Fruit fly (Drosophila melanogaster) whole organism, embryonic: ENCODE results near the gene CG12477.

Source experiments
- Ada2b ChIP-seq: fragments of 200-800 bp; sonication (Bioruptor generic); IDR thresholded peaks from 2 replicates; pipeline ENCODE4 v1.3.6; 2022; ENCODE audit warnings: missing biosample characterization, missing genetic modification characterization
- Bdp1 ChIP-seq: fragments of 200-800 bp; sonication (Bioruptor generic); optimal IDR thresholded peaks from 3 replicates; lab custom pipeline; 2016; ENCODE audit warnings: missing biosample characterization, missing genetic modification characterization
- C15 ChIP-seq: fragments of 200-800 bp; sonication (Bioruptor generic); IDR thresholded peaks from 3 replicates; pipeline ENCODE4 v1.3.6; 2022; ENCODE audit warnings: missing biosample characterization, missing genetic modification characterization
- CG10209 ChIP-seq: fragments of 200-800 bp; sonication (Bioruptor generic); optimal IDR thresholded peaks from 3 replicates; lab custom pipeline; 2017; ENCODE audit warnings: missing biosample characterization, mild to moderate bottlenecking, missing genetic modification characterization, missing genetic modification reagents
- CG10366 ChIP-seq: fragments of 200-800 bp; sonication (Bioruptor generic); IDR thresholded peaks from 2 replicates; pipeline ENCODE4 v1.3.6; 2022; ENCODE audit warnings: missing biosample characterization, missing genetic modification characterization
- CG10462 ChIP-seq: fragments of 200-800 bp; sonication (Bioruptor generic); optimal IDR thresholded peaks from 2 replicates; lab custom pipeline; 2016; ENCODE audit warnings: missing biosample characterization, missing genetic modification characterization
- CG11504 ChIP-seq: fragments of 200-800 bp; sonication (Bioruptor generic); optimal IDR thresholded peaks from 3 replicates; lab custom pipeline; 2019; ENCODE audit warnings: missing biosample characterization, mild to moderate bottlenecking, missing genetic modification characterization, moderate library complexity
- CG11560 ChIP-seq: fragments of 200-800 bp; sonication (Bioruptor generic); IDR thresholded peaks from 3 replicates; pipeline ENCODE4 v1.3.6; 2022; ENCODE audit warnings: missing biosample characterization, missing genetic modification characterization
- CG11696 ChIP-seq: fragments of 200-800 bp; sonication (Bioruptor generic); IDR thresholded peaks from 2 replicates; pipeline ENCODE4 v1.3.6; 2022; ENCODE audit warnings: missing biosample characterization, missing genetic modification characterization
- CG13296 ChIP-seq: fragments of 200-800 bp; sonication (Bioruptor generic); optimal IDR thresholded peaks from 3 replicates; lab custom pipeline; 2018; ENCODE audit warnings: missing biosample characterization, mild to moderate bottlenecking, missing genetic modification characterization
- CG13424 ChIP-seq: fragments of 200-800 bp; sonication (Bioruptor generic); optimal IDR thresholded peaks from 2 replicates; lab custom pipeline; 2019; ENCODE audit warnings: missing biosample characterization, mild to moderate bottlenecking, missing genetic modification characterization, moderate library complexity
- CG14710 ChIP-seq: fragments of 200-800 bp; sonication (Bioruptor generic); optimal IDR thresholded peaks from 3 replicates; lab custom pipeline; 2019; ENCODE audit warnings: missing biosample characterization, mild to moderate bottlenecking, missing genetic modification characterization, moderate library complexity
- CG17612 ChIP-seq: fragments of 200-800 bp; sonication (Bioruptor generic); IDR thresholded peaks from 2 replicates; pipeline ENCODE4 v1.3.6; 2022; ENCODE audit warnings: missing biosample characterization, missing genetic modification characterization
- CG2116 ChIP-seq: fragments of 200-800 bp; sonication (Bioruptor generic); optimal IDR thresholded peaks from 3 replicates; lab custom pipeline; 2018; ENCODE audit warnings: missing biosample characterization, mild to moderate bottlenecking, missing genetic modification characterization
- CG2712 ChIP-seq: fragments of 200-800 bp; optimal IDR thresholded peaks from 3 replicates; lab custom pipeline; 2019; ENCODE audit warnings: missing biosample characterization, mild to moderate bottlenecking, missing genetic modification characterization, moderate library complexity
- CG30403 ChIP-seq: fragments of 200-800 bp; sonication (Bioruptor generic); optimal IDR thresholded peaks from 3 replicates; lab custom pipeline; 2016; ENCODE audit warnings: missing biosample characterization, missing genetic modification characterization
- CG34376 ChIP-seq: fragments of 200-800 bp; sonication (Bioruptor generic); optimal IDR thresholded peaks from 2 replicates; lab custom pipeline; 2018; ENCODE audit warnings: missing biosample characterization, mild to moderate bottlenecking, missing genetic modification characterization
- CG3847 ChIP-seq: fragments of 200-800 bp; sonication (Bioruptor generic); IDR thresholded peaks from 2 replicates; pipeline ENCODE4 v1.3.6; 2022; ENCODE audit warnings: missing biosample characterization, missing genetic modification characterization
- CG6813 ChIP-seq: fragments of 200-800 bp; sonication (Bioruptor generic); optimal IDR thresholded peaks from 2 replicates; lab custom pipeline; 2017; ENCODE audit warnings: missing biosample characterization, missing genetic modification characterization, mild to moderate bottlenecking, moderate library complexity, missing genetic modification reagents
- CG7357 ChIP-seq: fragments of 200-800 bp; sonication (Bioruptor generic); IDR thresholded peaks from 3 replicates; pipeline ENCODE4 v1.3.6; 2022; ENCODE audit warnings: missing biosample characterization, missing genetic modification characterization
- CG8388 ChIP-seq: fragments of 200-800 bp; sonication (Bioruptor generic); optimal IDR thresholded peaks from 2 replicates; lab custom pipeline; 2019; ENCODE audit warnings: missing biosample characterization, mild to moderate bottlenecking, missing genetic modification characterization, moderate library complexity
- CG8765 ChIP-seq: fragments of 200-800 bp; sonication (Bioruptor generic); IDR thresholded peaks from 2 replicates; pipeline ENCODE4 v1.3.6; 2022; ENCODE audit warnings: missing biosample characterization, missing genetic modification characterization
- Dek ChIP-seq: fragments of 200-800 bp; sonication (Bioruptor generic); optimal IDR thresholded peaks from 3 replicates; lab custom pipeline; 2019; ENCODE audit warnings: missing biosample characterization, mild to moderate bottlenecking, missing genetic modification characterization, moderate library complexity
- Dref ChIP-seq: fragments of 200-800 bp; sonication (Bioruptor generic); IDR thresholded peaks from 2 replicates; pipeline ENCODE4 v1.3.6; 2022; ENCODE audit warnings: missing biosample characterization, missing genetic modification characterization
- HLH54F ChIP-seq: fragments of 200-800 bp; sonication (Bioruptor generic); optimal IDR thresholded peaks from 3 replicates; lab custom pipeline; 2016; ENCODE audit warnings: missing biosample characterization, missing genetic modification characterization
- Hmr ChIP-seq: fragments of 200-800 bp; sonication (Bioruptor generic); optimal IDR thresholded peaks from 3 replicates; lab custom pipeline; 2017; ENCODE audit warnings: mild to moderate bottlenecking, missing biosample characterization, missing genetic modification reagents, missing genetic modification characterization
- Max ChIP-seq: fragments of 200-800 bp; sonication (Bioruptor generic); optimal IDR thresholded peaks from 2 replicates; lab custom pipeline; 2016; ENCODE audit warnings: missing biosample characterization, mild to moderate bottlenecking, missing genetic modification characterization
- Oaz ChIP-seq: fragments of 200-800 bp; sonication (Bioruptor generic); IDR thresholded peaks from 2 replicates; pipeline ENCODE4 v1.3.6; 2022; ENCODE audit warnings: missing biosample characterization, missing genetic modification characterization
- PHDP ChIP-seq: fragments of 200-800 bp; sonication (Bioruptor generic); optimal IDR thresholded peaks from 3 replicates; lab custom pipeline; 2018; ENCODE audit warnings: missing biosample characterization, mild to moderate bottlenecking, missing genetic modification characterization, moderate library complexity
- Sox102F ChIP-seq: fragments of 200-800 bp; sonication (Bioruptor generic); optimal IDR thresholded peaks from 2 replicates; lab custom pipeline; 2018; ENCODE audit warnings: missing biosample characterization, mild to moderate bottlenecking, missing genetic modification characterization, moderate library complexity
- Ssrp ChIP-seq: fragments of 200-800 bp; sonication (Bioruptor generic); optimal IDR thresholded peaks from 2 replicates; lab custom pipeline; 2018; ENCODE audit warnings: missing biosample characterization, mild to moderate bottlenecking, missing genetic modification characterization, moderate library complexity
- crp ChIP-seq, 2 experiments: fragments of 200-800 bp; sonication (Bioruptor generic); optimal IDR thresholded peaks; 2 replicates in 1 of 2; 3 replicates in 1 of 2; lab custom pipeline; 2017; ENCODE audit warnings: missing biosample characterization in 2 of 2, missing genetic modification characterization in 2 of 2, mild to moderate bottlenecking in 1 of 2, moderate library complexity in 1 of 2
- danr ChIP-seq: fragments of 200-800 bp; sonication (Bioruptor generic); IDR thresholded peaks from 2 replicates; pipeline ENCODE4 v1.3.6; 2022; ENCODE audit warnings: missing biosample characterization, missing genetic modification characterization
- ewg ChIP-seq: fragments of 200-800 bp; sonication (Bioruptor generic); optimal IDR thresholded peaks from 3 replicates; lab custom pipeline; 2017; ENCODE audit warnings: mild to moderate bottlenecking, missing biosample characterization, missing genetic modification reagents, missing genetic modification characterization
- gcm ChIP-seq: fragments of 200-800 bp; sonication (Bioruptor generic); optimal IDR thresholded peaks from 2 replicates; lab custom pipeline; 2019; ENCODE audit warnings: missing biosample characterization, mild to moderate bottlenecking, missing genetic modification characterization, moderate library complexity
- gsb ChIP-seq: fragments of 200-800 bp; sonication (Bioruptor generic); IDR thresholded peaks from 2 replicates; pipeline ENCODE4 v1.3.6; 2022; ENCODE audit warnings: missing biosample characterization, missing genetic modification characterization
- ind ChIP-seq: fragments of 200-800 bp; sonication (Bioruptor generic); optimal IDR thresholded peaks from 3 replicates; lab custom pipeline; 2016; ENCODE audit warnings: missing biosample characterization, missing genetic modification characterization
- lbe ChIP-seq: fragments of 200-800 bp; sonication (Bioruptor generic); optimal IDR thresholded peaks from 2 replicates; lab custom pipeline; 2016; ENCODE audit warnings: missing biosample characterization, mild to moderate bottlenecking, missing genetic modification characterization
- nerfin-1 ChIP-seq: fragments of 200-800 bp; sonication (Bioruptor generic); optimal IDR thresholded peaks from 3 replicates; lab custom pipeline; 2019; ENCODE audit warnings: missing biosample characterization, mild to moderate bottlenecking, missing genetic modification characterization, moderate library complexity
- p53 ChIP-seq: fragments of 200-800 bp; sonication (Bioruptor generic); optimal IDR thresholded peaks from 2 replicates; lab custom pipeline; 2016; ENCODE audit warnings: missing biosample characterization, missing genetic modification characterization
- pita ChIP-seq: fragments of 200-800 bp; sonication (Bioruptor generic); optimal IDR thresholded peaks from 2 replicates; lab custom pipeline; 2017; ENCODE audit warnings: missing biosample characterization, mild to moderate bottlenecking, missing genetic modification characterization
- prd ChIP-seq, 3 experiments: fragments of >200 bp in 2 of 3; fragments of 200-800 bp in 1 of 3; sonication (Bioruptor generic) in 1 of 3; optimal IDR thresholded peaks in 2 of 3; IDR thresholded peaks in 1 of 3; 2 replicates in 2 of 3; 3 replicates in 1 of 3; pipeline versions ENCODE4 v1.3.6 to Lab custom; 2017 to 2022; ENCODE audit warnings: missing biosample characterization in 1 of 3, missing genetic modification characterization in 1 of 3
- sens ChIP-seq: fragments of 200-800 bp; sonication (Bioruptor generic); peaks from one replicate; lab custom pipeline; 2016; ENCODE audit warnings: missing biosample characterization, missing genetic modification characterization
- sim ChIP-seq: fragments of 200-800 bp; sonication (Bioruptor generic); IDR thresholded peaks from 2 replicates; pipeline ENCODE4 v1.3.6; 2022; ENCODE audit warnings: missing biosample characterization, missing genetic modification characterization
- so ChIP-seq: fragments of 200-800 bp; sonication (Bioruptor generic); IDR thresholded peaks from 3 replicates; pipeline ENCODE4 v1.3.6; 2022; ENCODE audit warnings: missing biosample characterization, missing genetic modification characterization
- ssp ChIP-seq: fragments of 200-800 bp; sonication (Bioruptor generic); IDR thresholded peaks from 2 replicates; pipeline ENCODE4 v1.3.6; 2022; ENCODE audit warnings: missing biosample characterization, missing genetic modification characterization
- unpg ChIP-seq: fragments of 200-800 bp; sonication (Bioruptor generic); optimal IDR thresholded peaks from 3 replicates; lab custom pipeline; 2018; ENCODE audit warnings: missing biosample characterization, mild to moderate bottlenecking, missing genetic modification characterization, moderate library complexity
- vvl ChIP-seq: fragments of 200-800 bp; sonication (Bioruptor generic); IDR thresholded peaks from 2 replicates; pipeline ENCODE4 v1.3.6; 2022; ENCODE audit warnings: missing biosample characterization, missing genetic modification characterization

Gene CG12477

DNA sequence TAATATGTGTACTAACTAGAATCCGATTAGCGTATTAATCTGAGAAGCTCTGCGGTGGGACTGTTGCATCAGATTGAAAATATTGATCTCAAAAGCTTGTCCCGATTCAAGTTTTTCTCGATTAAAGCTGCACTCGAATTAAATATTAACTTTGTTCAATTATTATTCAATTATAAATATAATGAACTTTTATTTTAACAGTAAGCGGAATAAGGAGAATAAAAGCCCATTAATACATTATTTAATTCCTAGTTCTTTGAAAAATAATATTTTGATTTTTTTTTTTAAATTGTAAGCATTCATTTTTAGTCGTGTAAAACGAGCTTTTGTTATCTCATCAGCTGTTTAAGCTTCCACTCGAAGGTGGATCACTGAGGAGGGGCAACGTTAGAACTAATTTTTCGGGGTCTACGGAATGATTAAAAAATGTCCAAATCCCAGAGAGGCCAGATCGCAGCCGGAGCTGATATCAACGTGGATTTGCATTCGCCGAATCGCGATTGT lies 47.7 kb downstream of the CG12477 start, which contains the start of the genes GNBP2 and GNBP1 (continued):
- TF ChIP-seq CG6813 (peak; percentile 11), CG13296 (GFP tag; lab: Kevin White, UChicago) (peak; percentile 48), sim (GFP tag; lab: Robert Waterston, UW) (no peak), ind (GFP tag; lab: Kevin White, UChicago) (peak; percentile 16), CG11696 (peak; percentile 43; the same call in 1 of the 2 replicates), Ada2b (GFP tag; lab: Robert Waterston, UW) (peak; percentile 50; the same call in 1 of the 2 replicates), CG7357 (0 out of 3 replicates have a peak, but pooled peaks have one; percentile 58), Hmr (GFP tag; lab: Kevin White, UChicago) (peak; percentile 57), Dek (tag; lab: Kevin White, UChicago) (peak; percentile 66), so (GFP tag; lab: Robert Waterston, UW) (0 out of 3 replicates have a peak, but pooled peaks have one; percentile 31), CG11560 (tag; lab: Robert Waterston, UW) (no peak), CG34376 (peak; percentile 82), CG10462 (peak; percentile 12), p53 (GFP tag; lab: Kevin White, UChicago) (no peak), sens (peak; percentile 84), CG17612 (GFP tag; lab: Robert Waterston, UW) (no peak), ewg (GFP tag; lab: Kevin White, UChicago) (peak; percentile 11), CG8388 (peak; percentile 56), Ssrp (tag; lab: Kevin White, UChicago) (peak; percentile 37), pita (GFP tag; lab: Kevin White, UChicago) (no peak), CG10209 (peak; percentile 4), HLH54F (GFP tag; lab: Kevin White, UChicago) (no peak), Sox102F (peak; percentile 78), CG3847 (peak; percentile 56), Max (GFP tag; lab: Kevin White, UChicago) (peak; percentile 22), CG11504 (tag; lab: Kevin White, UChicago) (peak; percentile 81), CG14710 (tag; lab: Kevin White, UChicago) (peak; percentile 13), Oaz (GFP tag; lab: Robert Waterston, UW) (peak; percentile 44; the same call in 1 of the 2 replicates), CG2712 (tag; lab: Kevin White, UChicago) (peak; percentile 70), Dref (GFP tag; lab: Robert Waterston, UW) (no peak), CG2116 (GFP tag; lab: Kevin White, UChicago) (peak; percentile 0), Bdp1 (GFP tag; lab: Kevin White, UChicago) (no peak), gcm (peak; percentile 18), PHDP (tag; lab: Kevin White, UChicago) (peak; percentile 62), lbe (GFP tag; lab: Kevin White, UChicago) (peak; percentile 79), ssp (GFP tag; lab: Robert Waterston, UW) (peak; percentile 49), CG10366 (GFP tag; lab: Robert Waterston, UW) (peak; percentile 37; the same call in 1 of the 2 replicates), prd (optimal IDR thresholded peaks at IDR 0.05; lab: Kevin White, UChicago) (no peak), prd (GFP tag; IDR thresholded peaks at IDR 0.05; lab: Robert Waterston, UW) (peak; percentile 57; the same call in 2 of the 3 replicates), crp (GFP tag; optimal IDR thresholded peaks at IDR 0.05; lab: Kevin White, UChicago) (peak in 1 of 2 experiments; percentile 60), unpg (GFP tag; lab: Kevin White, UChicago) (peak; percentile 73), nerfin-1 (tag; lab: Kevin White, UChicago) (peak; percentile 1), vvl (peak; percentile 84), gsb (peak; percentile 61; the same call in 1 of the 2 replicates), danr (GFP tag; lab: Robert Waterston, UW) (peak; percentile 58; the same call in 1 of the 2 replicates), CG30403 (GFP tag; lab: Kevin White, UChicago) (peak; percentile 51), CG13424 (peak; percentile 59), CG8765 (GFP tag; lab: Robert Waterston, UW) (no peak), C15 (GFP tag; lab: Robert Waterston, UW) (peak; percentile 66; the same call in 2 of the 3 replicates)
